Fruit fly (Drosophila melanogaster) whole organism, pupa: ENCODE results near the gene CG12684.

Experiments used
- CG17806 ChIP-seq: fragments of 200-800 bp; sonication (Bioruptor generic); optimal IDR thresholded peaks from 2 replicates; lab custom pipeline; 2018; ENCODE audit warnings: missing biosample characterization, mild to moderate bottlenecking, missing genetic modification characterization, moderate library complexity
- Snoo ChIP-seq: fragments of 200-800 bp; sonication (Bioruptor generic); optimal IDR thresholded peaks from 3 replicates; lab custom pipeline; 2017; ENCODE audit warnings: missing biosample characterization, mild to moderate bottlenecking, missing genetic modification characterization, inconsistent platforms

- TF ChIP-seq Snoo (tag; lab: Kevin White, UChicago) (no peak), CG17806 (tag; lab: Kevin White, UChicago) (no peak)
Measured at dm6 chrX:4610481-4610880, 38.8 kb upstream of the CG12684 start.
